Fruit fly (Drosophila melanogaster) whole organism, embryonic: Measurements from ENCODE around the gene CG9674.

Experiments used
- Atf-2 ChIP-seq: fragments of 200-800 bp; sonication (Bioruptor generic); optimal IDR thresholded peaks from 2 replicates; lab custom pipeline; 2016; ENCODE audit warnings: missing biosample characterization, missing genetic modification characterization
- BEAF-32 ChIP-seq: fragments of 200-800 bp; sonication (Bioruptor generic); optimal IDR thresholded peaks from 3 replicates; lab custom pipeline; 2017; ENCODE audit warnings: missing biosample characterization, missing genetic modification characterization, mild to moderate bottlenecking, moderate library complexity, missing genetic modification reagents
- CG10321 ChIP-seq: fragments of 200-800 bp; sonication (Bioruptor generic); IDR thresholded peaks from 2 replicates; pipeline ENCODE4 v1.3.6; 2022; ENCODE audit warnings: missing biosample characterization, missing genetic modification characterization
- CG10959 ChIP-seq: fragments of 200-800 bp; sonication (Bioruptor generic); IDR thresholded peaks from 2 replicates; pipeline ENCODE4 v1.3.6; 2022; ENCODE audit warnings: missing biosample characterization, missing genetic modification characterization
- CG12104 ChIP-seq: fragments of 200-800 bp; sonication (Bioruptor generic); optimal IDR thresholded peaks from 3 replicates; lab custom pipeline; 2016; ENCODE audit warnings: missing biosample characterization, missing genetic modification characterization
- CG13287 ChIP-seq: fragments of 200-800 bp; sonication (Bioruptor generic); IDR thresholded peaks from 2 replicates; pipeline ENCODE4 v1.3.6; 2022; ENCODE audit warnings: missing biosample characterization, missing genetic modification characterization; ENCODE audit not compliant: partially characterized antibody
- CG13894 ChIP-seq: fragments of 200-800 bp; sonication (Bioruptor generic); optimal IDR thresholded peaks from 3 replicates; lab custom pipeline; 2018; ENCODE audit warnings: missing biosample characterization, mild to moderate bottlenecking, missing genetic modification characterization, moderate library complexity
- CG14050 ChIP-seq: fragments of 200-800 bp; sonication (Bioruptor generic); IDR thresholded peaks from 3 replicates; pipeline ENCODE4 v1.3.6; 2022; ENCODE audit warnings: missing biosample characterization, missing genetic modification characterization
- CG14710 ChIP-seq: fragments of 200-800 bp; sonication (Bioruptor generic); optimal IDR thresholded peaks from 3 replicates; lab custom pipeline; 2019; ENCODE audit warnings: missing biosample characterization, mild to moderate bottlenecking, missing genetic modification characterization, moderate library complexity
- CG1647 ChIP-seq: fragments of 200-800 bp; sonication (Bioruptor generic); optimal IDR thresholded peaks from 3 replicates; lab custom pipeline; 2016; ENCODE audit warnings: missing biosample characterization, missing genetic modification characterization
- CG16863 ChIP-seq: fragments of 200-800 bp; sonication (Bioruptor generic); optimal IDR thresholded peaks from 3 replicates; lab custom pipeline; 2016; ENCODE audit warnings: missing biosample characterization, missing genetic modification characterization
- CG17186 ChIP-seq: fragments of 200-800 bp; sonication (Bioruptor generic); optimal IDR thresholded peaks from 3 replicates; lab custom pipeline; 2017; ENCODE audit warnings: missing biosample characterization, missing genetic modification reagents, missing genetic modification characterization
- CG17385 ChIP-seq: fragments of 200-800 bp; sonication (Bioruptor generic); optimal IDR thresholded peaks from 3 replicates; lab custom pipeline; 2018; ENCODE audit warnings: missing biosample characterization, mild to moderate bottlenecking, missing genetic modification characterization
- CG17568 ChIP-seq: fragments of 200-800 bp; sonication (Bioruptor generic); optimal IDR thresholded peaks from 2 replicates; lab custom pipeline; 2018; ENCODE audit warnings: missing biosample characterization, mild to moderate bottlenecking, missing genetic modification characterization, moderate library complexity
- CG17912 ChIP-seq: fragments of 200-800 bp; sonication (Bioruptor generic); optimal IDR thresholded peaks from 2 replicates; lab custom pipeline; 2018; ENCODE audit warnings: missing biosample characterization, mild to moderate bottlenecking, missing genetic modification characterization
- CG2889 ChIP-seq: fragments of 200-800 bp; sonication (Bioruptor generic); IDR thresholded peaks from 3 replicates; pipeline ENCODE4 v1.3.6; 2022; ENCODE audit warnings: missing biosample characterization, missing genetic modification characterization
- CG30431 ChIP-seq: fragments of 200-800 bp; sonication (Bioruptor generic); optimal IDR thresholded peaks from 2 replicates; lab custom pipeline; 2017; ENCODE audit warnings: missing biosample characterization, missing genetic modification characterization
- CG31224 ChIP-seq: fragments of 200-800 bp; sonication (Bioruptor generic); IDR thresholded peaks from 2 replicates; pipeline ENCODE4 v1.3.6; 2022; ENCODE audit warnings: missing biosample characterization, missing genetic modification characterization
- CG34224 ChIP-seq: fragments of 200-800 bp; sonication (Bioruptor generic); IDR thresholded peaks from 3 replicates; pipeline ENCODE4 v1.3.6; 2022; ENCODE audit warnings: missing biosample characterization, missing genetic modification characterization; ENCODE audit not compliant: partially characterized antibody
- CG3847 ChIP-seq: fragments of 200-800 bp; sonication (Bioruptor generic); IDR thresholded peaks from 2 replicates; pipeline ENCODE4 v1.3.6; 2022; ENCODE audit warnings: missing biosample characterization, missing genetic modification characterization
- CG4282 ChIP-seq: fragments of 200-800 bp; sonication (Bioruptor generic); optimal IDR thresholded peaks from 2 replicates; lab custom pipeline; 2016; ENCODE audit warnings: missing biosample characterization, missing genetic modification characterization
- CG4328 ChIP-seq: fragments of 200-800 bp; sonication (Bioruptor generic); optimal IDR thresholded peaks from 3 replicates; lab custom pipeline; 2017; ENCODE audit warnings: missing biosample characterization, missing genetic modification reagents, missing genetic modification characterization
- CG6654 ChIP-seq: fragments of 200-800 bp; sonication (Bioruptor generic); optimal IDR thresholded peaks from 2 replicates; lab custom pipeline; 2017; ENCODE audit warnings: missing biosample characterization, mild to moderate bottlenecking, missing genetic modification characterization
- CG7372 ChIP-seq: fragments of 200-800 bp; sonication (Bioruptor generic); IDR thresholded peaks from 2 replicates; pipeline ENCODE4 v1.3.6; 2022; ENCODE audit warnings: missing biosample characterization, missing genetic modification characterization
- CG8290 ChIP-seq, 3 experiments: fragments of 200-800 bp; sonication (Bioruptor generic); optimal IDR thresholded peaks; 2 replicates each; lab custom pipeline; 2016 to 2019; ENCODE audit warnings: missing biosample characterization in 3 of 3, missing genetic modification characterization in 3 of 3, mild to moderate bottlenecking in 2 of 3, moderate library complexity in 1 of 3
- CG8388 ChIP-seq: fragments of 200-800 bp; sonication (Bioruptor generic); optimal IDR thresholded peaks from 2 replicates; lab custom pipeline; 2019; ENCODE audit warnings: missing biosample characterization, mild to moderate bottlenecking, missing genetic modification characterization, moderate library complexity
- CG9215 ChIP-seq: fragments of 200-800 bp; sonication (Bioruptor generic); IDR thresholded peaks from 2 replicates; pipeline ENCODE4 v1.3.6; 2022; ENCODE audit warnings: missing biosample characterization, missing genetic modification characterization
- CHES-1-like ChIP-seq: fragments of 200-800 bp; sonication (Bioruptor generic); optimal IDR thresholded peaks from 2 replicates; lab custom pipeline; 2016; ENCODE audit warnings: missing biosample characterization, missing genetic modification characterization
- Dbx ChIP-seq: fragments of 200-800 bp; sonication (Bioruptor generic); IDR thresholded peaks from 3 replicates; pipeline ENCODE4 v1.3.6; 2022; ENCODE audit warnings: missing biosample characterization, missing genetic modification characterization
- Dll ChIP-seq: fragments of 200-800 bp; sonication (Bioruptor generic); IDR thresholded peaks from 4 replicates; pipeline ENCODE4 v1.3.6; 2022; ENCODE audit warnings: missing biosample characterization, missing genetic modification characterization; ENCODE audit not compliant: partially characterized antibody
- Eip74EF ChIP-seq, 2 experiments: fragments of 200-800 bp in 1 of 2; fragments of >200 bp in 1 of 2; sonication (Bioruptor generic) in 1 of 2; optimal IDR thresholded peaks; 2 replicates each; lab custom pipeline; 2017 to 2019; ENCODE audit warnings: missing biosample characterization in 2 of 2, missing genetic modification characterization in 2 of 2, mild to moderate bottlenecking in 1 of 2, moderate library complexity in 1 of 2
- Ets97D ChIP-seq: fragments of 200-800 bp; sonication (Bioruptor generic); optimal IDR thresholded peaks from 3 replicates; lab custom pipeline; 2016; ENCODE audit warnings: missing biosample characterization, missing genetic modification characterization
- GATAe ChIP-seq: fragments of 200-800 bp; sonication (Bioruptor generic); conservative IDR thresholded peaks from 2 replicates; pipeline ENCODE4 v1.3.6; 2022; ENCODE audit warnings: missing biosample characterization, missing genetic modification characterization
- Hand ChIP-seq: fragments of 200-800 bp; sonication (Bioruptor generic); optimal IDR thresholded peaks from 2 replicates; lab custom pipeline; 2017; ENCODE audit warnings: mild to moderate bottlenecking, missing biosample characterization, missing genetic modification reagents, missing genetic modification characterization
- Mad ChIP-seq: fragments of 200-800 bp; sonication (Bioruptor generic); optimal IDR thresholded peaks from 2 replicates; lab custom pipeline; 2016; ENCODE audit warnings: missing biosample characterization, missing genetic modification characterization
- TFAM ChIP-seq: fragments of 200-800 bp; sonication (Bioruptor generic); optimal IDR thresholded peaks from 2 replicates; lab custom pipeline; 2017; ENCODE audit warnings: missing biosample characterization, missing genetic modification characterization, inconsistent platforms
- Tbp ChIP-seq: fragments of >200 bp; optimal IDR thresholded peaks from 2 replicates; lab custom pipeline; 2018; ENCODE audit warnings: missing biosample characterization, missing genetic modification characterization
- bab2 ChIP-seq: fragments of 200-800 bp; sonication (Bioruptor generic); optimal IDR thresholded peaks from 2 replicates; lab custom pipeline; 2016; ENCODE audit warnings: missing biosample characterization, missing genetic modification characterization
- cg ChIP-seq: fragments of 200-800 bp; sonication (Bioruptor generic); optimal IDR thresholded peaks from 3 replicates; lab custom pipeline; 2019; ENCODE audit warnings: missing biosample characterization, mild to moderate bottlenecking, missing genetic modification characterization, moderate library complexity
- hb ChIP-seq: fragments of 200-800 bp; sonication (Bioruptor generic); IDR thresholded peaks from 3 replicates; pipeline ENCODE4 v1.3.6; 2022; ENCODE audit warnings: missing biosample characterization, missing genetic modification characterization; ENCODE audit not compliant: partially characterized antibody
- ken ChIP-seq: fragments of 200-800 bp; sonication (Bioruptor generic); IDR thresholded peaks from 3 replicates; pipeline ENCODE4 v1.3.6; 2022; ENCODE audit warnings: missing biosample characterization, missing genetic modification characterization
- knrl ChIP-seq: fragments of 200-800 bp; sonication (Bioruptor generic); IDR thresholded peaks from 3 replicates; pipeline ENCODE4 v1.3.6; 2022; ENCODE audit warnings: missing biosample characterization, missing genetic modification characterization; ENCODE audit not compliant: partially characterized antibody
- otp ChIP-seq: fragments of 200-800 bp; sonication (Bioruptor generic); IDR thresholded peaks from 3 replicates; pipeline ENCODE4, ENCODE4 v1.3.6; 2022; ENCODE audit warnings: missing biosample characterization, missing genetic modification characterization
- pb ChIP-seq: fragments of 200-800 bp; sonication (Bioruptor generic); optimal IDR thresholded peaks from 3 replicates; lab custom pipeline; 2016; ENCODE audit warnings: missing biosample characterization, missing genetic modification characterization
- pros ChIP-seq: fragments of 200-800 bp; sonication (Bioruptor generic); optimal IDR thresholded peaks from 3 replicates; lab custom pipeline; 2019; ENCODE audit warnings: missing biosample characterization, mild to moderate bottlenecking, missing genetic modification characterization, moderate library complexity
- pum ChIP-seq: fragments of 200-800 bp; sonication (Bioruptor generic); optimal IDR thresholded peaks from 2 replicates; lab custom pipeline; 2016; ENCODE audit warnings: missing biosample characterization, missing genetic modification characterization
- sens ChIP-seq: fragments of 200-800 bp; sonication (Bioruptor generic); peaks from one replicate; lab custom pipeline; 2016; ENCODE audit warnings: missing biosample characterization, missing genetic modification characterization
- ssp ChIP-seq: fragments of 200-800 bp; sonication (Bioruptor generic); IDR thresholded peaks from 2 replicates; pipeline ENCODE4 v1.3.6; 2022; ENCODE audit warnings: missing biosample characterization, missing genetic modification characterization
- toy ChIP-seq: fragments of 200-800 bp; sonication (Bioruptor generic); IDR thresholded peaks from 2 replicates; pipeline ENCODE4 v1.3.6; 2022; ENCODE audit warnings: missing biosample characterization, missing genetic modification characterization

CG9674 gene

DNA sequence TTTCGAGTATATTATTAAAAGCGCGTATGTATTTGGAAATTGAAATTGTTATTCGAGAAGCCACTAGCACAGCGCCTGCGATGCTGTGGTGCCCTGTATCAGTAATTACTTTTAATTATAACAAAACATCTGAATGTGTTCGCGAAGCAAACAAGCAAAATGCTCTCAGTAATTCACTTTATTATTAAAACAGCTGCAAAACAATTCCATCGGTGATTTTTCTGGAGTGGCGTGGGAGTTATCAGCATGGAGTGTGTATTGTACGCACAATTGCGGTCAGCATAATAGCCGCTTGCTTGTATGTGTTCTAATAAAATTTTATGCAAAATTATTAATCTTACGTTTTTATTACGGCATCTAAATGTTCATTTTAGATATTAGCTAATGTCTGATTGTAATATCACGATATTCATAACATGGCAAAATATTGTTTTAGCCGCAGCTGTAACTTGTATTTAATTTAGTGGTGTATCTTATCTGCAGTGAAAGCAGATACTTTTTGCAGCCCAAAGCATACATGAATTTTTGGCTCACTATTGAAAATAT is 25.2 kb downstream of the CG9674 start (continued):
- no peak for TF ChIP-seq pb
- no peak for TF ChIP-seq CG13894
- peak; percentile 57 for TF ChIP-seq CG30431 (GFP tag; lab: Kevin White, UChicago)
- peak; percentile 83 for TF ChIP-seq CG10959
- TF ChIP-seq BEAF-32 (GFP tag; lab: Kevin White, UChicago): no peak
- TF ChIP-seq CG14710: peak; percentile 59
- no peak for TF ChIP-seq Mad (GFP tag; lab: Kevin White, UChicago)
- TF ChIP-seq ssp: peak; percentile 50
- TF ChIP-seq CG8388: peak; percentile 72
- TF ChIP-seq CG31224 (GFP tag; lab: Robert Waterston, UW): peak; percentile 5; the same call in 1 of the 2 replicates
- TF ChIP-seq otp: no peak
- no peak for TF ChIP-seq CG17912 (GFP tag; lab: Kevin White, UChicago)
- TF ChIP-seq CG10321 (GFP tag; lab: Robert Waterston, UW): peak; percentile 33; the same call in 1 of the 2 replicates
- TF ChIP-seq CG9215 (GFP tag; lab: Robert Waterston, UW): peak; percentile 19; the same call in 1 of the 2 replicates
- TF ChIP-seq CG17186: no peak
- TF ChIP-seq CHES-1-like (GFP tag; lab: Kevin White, UChicago): no peak
- TF ChIP-seq CG34224 (GFP tag; lab: Robert Waterston, UW): no peak
- no peak for TF ChIP-seq pros
- TF ChIP-seq cg (GFP tag; lab: Kevin White, UChicago): no peak
- TF ChIP-seq Ets97D: peak; percentile 16
- TF ChIP-seq CG7372: peak; percentile 34; the same call in 1 of the 2 replicates
- no peak for TF ChIP-seq CG4328 (GFP tag; lab: Kevin White, UChicago)
- TF ChIP-seq bab2: peak; percentile 83
- TF ChIP-seq sens (GFP tag; lab: Kevin White, UChicago): peak; percentile 98
- TF ChIP-seq CG2889: 0 out of 3 replicates have a peak, but pooled peaks have one; percentile 20
- TF ChIP-seq CG17385 (GFP tag; lab: Kevin White, UChicago): peak; percentile 66
- TF ChIP-seq CG14050 (GFP tag; lab: Robert Waterston, UW): peak; percentile 35; the same call in 1 of the 3 replicates
- no peak for TF ChIP-seq CG13287 (GFP tag; lab: Robert Waterston, UW)
- peak; percentile 62 for TF ChIP-seq pum (GFP tag; lab: Kevin White, UChicago)
- TF ChIP-seq hb (GFP tag; lab: Robert Waterston, UW): no peak
- peak; percentile 0 for TF ChIP-seq TFAM (GFP tag; lab: Kevin White, UChicago)
- TF ChIP-seq CG8290 (GFP tag; optimal IDR thresholded peaks at IDR 0.05; lab: Kevin White, UChicago): peak; percentile 23
- no peak for TF ChIP-seq CG8290 (tag; optimal IDR thresholded peaks at IDR 0.05; lab: Kevin White, UChicago)
- peak; percentile 68; the same call in 2 of the 3 replicates for TF ChIP-seq Dbx (GFP tag; lab: Robert Waterston, UW)
- TF ChIP-seq Tbp: no peak
- peak; percentile 64 for TF ChIP-seq Atf-2 (GFP tag; lab: Kevin White, UChicago)
- TF ChIP-seq Hand (GFP tag; lab: Kevin White, UChicago): peak; percentile 13
- peak; percentile 64 for TF ChIP-seq CG16863
- TF ChIP-seq CG17568 (GFP tag; lab: Kevin White, UChicago): no peak
- TF ChIP-seq CG1647 (GFP tag; lab: Kevin White, UChicago): peak; percentile 24
- TF ChIP-seq ken (GFP tag; lab: Robert Waterston, UW): peak; percentile 75
- TF ChIP-seq CG3847 (GFP tag; lab: Robert Waterston, UW): 0 out of 2 replicates have a peak, but pooled peaks have one; percentile 7
- peak; percentile 63 for TF ChIP-seq CG6654
- no peak for TF ChIP-seq Eip74EF (GFP tag; optimal IDR thresholded peaks at IDR 0.05; lab: Kevin White, UChicago)
- peak; percentile 39; the same call in 1 of the 2 replicates for TF ChIP-seq GATAe (GFP tag; lab: Robert Waterston, UW)
- no peak for TF ChIP-seq toy (GFP tag; lab: Robert Waterston, UW)
- peak; percentile 21 for TF ChIP-seq CG12104 (GFP tag; lab: Kevin White, UChicago)
- TF ChIP-seq Dll (GFP tag; lab: Robert Waterston, UW): no peak
- no peak for TF ChIP-seq CG4282 (GFP tag; lab: Kevin White, UChicago)
- TF ChIP-seq knrl: no peak
